Fruit fly (Drosophila melanogaster): ENCODE measurements around the gene CG13725.

CG13725 gene

dm6 chr3L:17339122-17339521 is 13.8 kb upstream of the CG13725 start, which contains the start of gene CG6479 (continued):
- no peak for TF ChIP-seq CG17186 (GFP tag; optimal IDR thresholded peaks at IDR 0.05)
- peak; percentile 85 for TF ChIP-seq MBD-R2 (GFP tag; IDR thresholded peaks at IDR 0.05)
- TF ChIP-seq Nf-YB (GFP tag; optimal IDR thresholded peaks at IDR 0.05) = no peak
- TF ChIP-seq Awh (GFP tag; IDR thresholded peaks at IDR 0.05) = no peak
- TF ChIP-seq CG2875 (GFP tag; optimal IDR thresholded peaks at IDR 0.05) = no peak
- TF ChIP-seq CG7987 (GFP tag; optimal IDR thresholded peaks at IDR 0.05) = no peak
- TF ChIP-seq CG1792 (GFP tag; optimal IDR thresholded peaks at IDR 0.05) = no peak
- TF ChIP-seq lov (optimal IDR thresholded peaks at IDR 0.05) = no peak
- no peak for TF ChIP-seq lov (GFP tag; IDR thresholded peaks at IDR 0.05)
- no peak for TF ChIP-seq Asciz (GFP tag; optimal IDR thresholded peaks at IDR 0.05)
- TF ChIP-seq jumu (GFP tag; optimal IDR thresholded peaks at IDR 0.05) = no peak
- TF ChIP-seq Six4 (GFP tag; optimal IDR thresholded peaks at IDR 0.05) = no peak
- peak; percentile 60; the same call in 2 of the 3 replicates for TF ChIP-seq CG6791 (GFP tag; IDR thresholded peaks at IDR 0.05; ENCODE audit: partially characterized antibody)
- TF ChIP-seq mld (GFP tag; IDR thresholded peaks at IDR 0.05; ENCODE audit: partially characterized antibody) = no peak
- peak; percentile 49 for TF ChIP-seq Dp (GFP tag; optimal IDR thresholded peaks at IDR 0.05)
- TF ChIP-seq Nf-YA (GFP tag; IDR thresholded peaks at IDR 0.05) = no peak
- TF ChIP-seq Myb (GFP tag; optimal IDR thresholded peaks at IDR 0.05) = peak; percentile 4
- TF ChIP-seq ato (GFP tag; IDR thresholded peaks at IDR 0.05; ENCODE audit: partially characterized antibody) = no peak
- peak; percentile 49 for TF ChIP-seq phol (tag; optimal IDR thresholded peaks at IDR 0.05)
- no peak for TF ChIP-seq CG4707 (GFP tag; optimal IDR thresholded peaks at IDR 0.05)
- TF ChIP-seq Abd-B (GFP tag; optimal IDR thresholded peaks at IDR 0.05) = peak; percentile 16
- no peak for TF ChIP-seq dmrt99B (tag; optimal IDR thresholded peaks at IDR 0.05)
- no peak for TF ChIP-seq H2.0 (GFP tag; IDR thresholded peaks at IDR 0.05)
- no peak for TF ChIP-seq CG31365 (tag; optimal IDR thresholded peaks at IDR 0.05)
- TF ChIP-seq odd (GFP tag; optimal IDR thresholded peaks at IDR 0.05) = no peak
- peak; percentile 61 for TF ChIP-seq Sry-δ (GFP tag; optimal IDR thresholded peaks at IDR 0.05)
- TF ChIP-seq ssp (GFP tag; IDR thresholded peaks at IDR 0.05) = no peak
- no peak for TF ChIP-seq hth (optimal IDR thresholded peaks at IDR 0.05)
- TF ChIP-seq tll (GFP tag; optimal IDR thresholded peaks at IDR 0.05) = no peak
- peak; percentile 65 for TF ChIP-seq trem (tag; optimal IDR thresholded peaks at IDR 0.05)
- peak; percentile 66 for TF ChIP-seq Scr (GFP tag; IDR thresholded peaks at IDR 0.05; ENCODE audit: partially characterized antibody)
- TF ChIP-seq Bgb (GFP tag; IDR thresholded peaks at IDR 0.05; ENCODE audit: partially characterized antibody) = 0 out of 2 replicates have a peak, but pooled peaks have one; percentile 32
- no peak for TF ChIP-seq CG10366 (GFP tag; IDR thresholded peaks at IDR 0.05)
- TF ChIP-seq C15 (GFP tag; IDR thresholded peaks at IDR 0.05) = no peak
- no peak for TF ChIP-seq CG8388 (GFP tag; optimal IDR thresholded peaks at IDR 0.05)
- no peak for TF ChIP-seq Lpt (GFP tag; optimal IDR thresholded peaks at IDR 0.05)
- peak; percentile 3 for TF ChIP-seq bigmax (GFP tag; optimal IDR thresholded peaks at IDR 0.05)
- peak; percentile 74 for TF ChIP-seq pzg (GFP tag; optimal IDR thresholded peaks at IDR 0.05)
- no peak for TF ChIP-seq slbo (GFP tag; IDR thresholded peaks at IDR 0.05)
- peak; percentile 20 for TF ChIP-seq CG17829 (tag; optimal IDR thresholded peaks at IDR 0.05)
- TF ChIP-seq Sin3A (optimal IDR thresholded peaks at IDR 0.05) = peak; percentile 8
- peak; percentile 15; the same call in 1 of the 2 replicates for TF ChIP-seq E2f1 (GFP tag; IDR thresholded peaks at IDR 0.05)
- peak; percentile 78 for TF ChIP-seq pita (GFP tag; optimal IDR thresholded peaks at IDR 0.05)
- no peak for TF ChIP-seq CG12744 (GFP tag; optimal IDR thresholded peaks at IDR 0.05)
- TF ChIP-seq ERR (GFP tag; optimal IDR thresholded peaks at IDR 0.05) = no peak
- TF ChIP-seq CG34422 (GFP tag; IDR thresholded peaks at IDR 0.05) = 0 out of 3 replicates have a peak, but pooled peaks have one; percentile 15
- TF ChIP-seq Ptx1 (GFP tag; IDR thresholded peaks at IDR 0.05) = no peak
- peak; percentile 0 for TF ChIP-seq CG4617 (GFP tag; optimal IDR thresholded peaks at IDR 0.05; ENCODE audit: borderline replicate concordance)
- peak; percentile 59; the same call in 3 of the 4 replicates for TF ChIP-seq Dll (GFP tag; IDR thresholded peaks at IDR 0.05; ENCODE audit: partially characterized antibody)
- no peak for TF ChIP-seq CG12071 (GFP tag; optimal IDR thresholded peaks at IDR 0.05)
- no peak for TF ChIP-seq Fer2 (tag; optimal IDR thresholded peaks at IDR 0.05)
